Fruit fly (Drosophila melanogaster) whole organism: ENCODE data around the gene Npc2d.

Experiments
- CG8478 ChIP-seq: fragments of >200 bp; optimal IDR thresholded peaks from 2 replicates; lab custom pipeline; 2018; ENCODE audit warnings: inconsistent platforms
- Dll ChIP-seq: fragments of >200 bp; optimal IDR thresholded peaks from 2 replicates; lab custom pipeline; 2017
- EcR ChIP-seq, 2 experiments: fragments of >200 bp; optimal IDR thresholded peaks; 2 replicates each; lab custom pipeline; 2017; ENCODE audit warnings: missing biosample characterization in 2 of 2, missing genetic modification characterization in 2 of 2, missing genetic modification reagents in 2 of 2
- pan ChIP-seq: fragments of >200 bp; optimal IDR thresholded peaks from 2 replicates; lab custom pipeline; 2017
- psq ChIP-seq: fragments of >200 bp; optimal IDR thresholded peaks from 2 replicates; lab custom pipeline; 2017
- usp ChIP-seq: fragments of >200 bp; optimal IDR thresholded peaks from 2 replicates; lab custom pipeline; 2017; ENCODE audit warnings: missing biosample characterization, missing genetic modification characterization, mixed read lengths

The Npc2d gene

dm6 chr3R:10056647-10057046 is 764 bp upstream of the Npc2d start:
- TF ChIP-seq Dll (lab: Kevin White, UChicago) (no peak), psq (lab: Kevin White, UChicago) (no peak), pan (lab: Kevin White, UChicago) (no peak), CG8478 (lab: Kevin White, UChicago) (no peak), usp (GFP tag; lab: Kevin White, UChicago) (no peak), EcR (GFP tag; optimal IDR thresholded peaks at IDR 0.05; lab: Kevin White, UChicago) (no peak)

dm6 chr3R:10055004-10055403 is 879 bp downstream of the Npc2d start:
- TF ChIP-seq pan (lab: Kevin White, UChicago) (no peak), EcR (GFP tag; optimal IDR thresholded peaks at IDR 0.05; lab: Kevin White, UChicago) (no peak), usp (GFP tag; lab: Kevin White, UChicago) (no peak), psq (lab: Kevin White, UChicago) (no peak), Dll (lab: Kevin White, UChicago) (no peak), CG8478 (lab: Kevin White, UChicago) (no peak)

- TF ChIP-seq psq (lab: Kevin White, UChicago): no peak
- TF ChIP-seq usp (GFP tag; lab: Kevin White, UChicago): no peak
- no peak for TF ChIP-seq pan (lab: Kevin White, UChicago)
- TF ChIP-seq CG8478 (lab: Kevin White, UChicago): no peak
- TF ChIP-seq EcR (GFP tag; optimal IDR thresholded peaks at IDR 0.05; lab: Kevin White, UChicago): no peak
Measured at dm6 chr3R:10054278-10054975, 1.5 kb downstream of the Npc2d start.

DNA sequence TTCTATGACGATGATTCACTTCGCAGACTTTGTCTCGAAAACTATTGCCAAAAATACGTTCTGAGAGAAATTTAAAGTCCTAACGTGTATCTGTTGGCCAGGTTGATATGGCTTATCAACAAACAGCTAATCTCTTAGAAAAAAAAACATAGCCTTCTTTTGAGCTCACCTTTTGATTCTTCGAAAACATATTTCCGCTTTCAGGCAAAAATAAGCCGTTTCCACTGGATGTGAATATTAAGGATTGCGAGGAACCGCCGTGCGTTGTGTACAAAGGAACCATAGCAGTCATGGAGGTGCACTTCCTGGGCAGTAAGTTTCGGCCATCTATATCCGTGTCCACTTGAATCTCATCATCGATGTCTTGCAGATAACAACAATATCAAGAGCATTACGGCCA is 2.3 kb downstream of the Npc2d start:
- no peak for TF ChIP-seq psq (lab: Kevin White, UChicago)
- no peak for TF ChIP-seq EcR (GFP tag; optimal IDR thresholded peaks at IDR 0.05; lab: Kevin White, UChicago)
- TF ChIP-seq CG8478 (lab: Kevin White, UChicago): no peak
- TF ChIP-seq usp (GFP tag; lab: Kevin White, UChicago): no peak
- no peak for TF ChIP-seq pan (lab: Kevin White, UChicago)
- no peak for TF ChIP-seq Dll (lab: Kevin White, UChicago)

DNA sequence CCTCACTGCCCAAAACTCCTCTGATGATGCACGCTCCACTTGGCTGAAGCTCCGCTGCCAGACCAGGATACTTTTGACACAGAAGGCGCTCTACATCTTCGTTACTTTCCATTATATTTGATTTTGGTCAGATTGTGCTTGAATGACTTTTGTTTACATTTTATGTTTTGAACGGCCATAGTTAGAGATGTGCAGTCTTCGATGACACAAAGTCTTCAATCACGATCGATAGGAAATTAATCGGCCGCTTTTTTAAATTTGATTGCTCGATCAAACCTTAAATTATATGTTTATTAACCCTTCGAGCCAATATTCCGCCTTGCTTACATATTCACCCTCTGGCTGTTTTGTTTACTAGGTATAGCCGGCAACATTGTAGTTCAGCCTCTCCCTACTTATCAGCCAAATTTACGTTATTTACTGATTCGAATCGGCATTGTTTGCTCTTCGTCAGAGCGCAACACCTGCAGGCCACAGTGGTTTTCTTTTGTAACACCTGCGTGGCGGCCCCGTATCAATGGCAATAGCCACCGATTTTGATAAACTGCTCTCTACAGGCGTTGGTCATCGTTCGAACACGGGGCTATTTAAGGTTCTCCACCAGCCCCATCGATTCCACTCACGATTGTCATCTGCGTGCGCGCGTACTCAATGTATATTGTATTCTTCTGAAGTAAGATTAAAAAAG is 3.0 kb downstream of the Npc2d start, which contains the start of the genes Fancl and Npc2e:
Gene Fancl, minus strand, starts transcription at position 175 of the 688 bp plus-strand sequence.
Gene Npc2e, plus strand, starts transcription at position 638 of the 688 bp plus-strand sequence.
- no peak for TF ChIP-seq usp (GFP tag; lab: Kevin White, UChicago)

DNA sequence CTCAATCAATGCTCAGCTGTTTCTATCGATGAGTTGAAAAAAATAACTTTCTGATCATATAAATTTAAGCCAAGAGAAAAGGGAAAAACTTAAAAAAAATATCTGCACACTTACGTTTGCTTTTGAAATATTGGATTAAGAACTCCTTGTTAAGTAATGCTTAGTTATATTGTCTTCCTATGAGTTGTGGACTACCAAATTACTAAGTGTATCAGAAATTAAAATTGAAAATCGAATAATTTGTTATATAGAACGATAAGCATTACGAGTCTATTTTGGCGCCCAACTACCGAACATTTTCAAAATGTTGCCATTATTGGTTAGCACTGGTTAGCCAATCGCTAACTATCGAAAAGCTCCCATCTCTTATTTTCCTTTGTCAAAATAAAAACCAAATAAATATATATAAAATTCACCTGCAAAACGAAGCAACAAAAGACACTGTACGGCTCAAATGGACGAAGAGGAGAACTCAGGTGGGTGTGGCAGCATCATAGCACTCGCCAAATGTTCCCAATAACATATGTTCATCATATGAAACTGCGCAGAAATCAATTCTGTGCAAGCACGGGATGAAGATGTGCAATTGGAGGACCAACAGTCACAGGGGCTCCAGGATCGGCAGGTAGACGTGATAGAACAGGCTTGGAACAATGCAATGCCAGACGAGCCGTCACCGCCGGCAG is 6.9 kb downstream of the Npc2d start, which contains the start of gene ohgt:
Gene ohgt, plus strand, starts transcription at position 358 of the 686 bp plus-strand sequence.
- no peak for TF ChIP-seq usp (GFP tag; lab: Kevin White, UChicago)
- TF ChIP-seq psq (lab: Kevin White, UChicago): no peak
- no peak for TF ChIP-seq EcR (GFP tag; optimal IDR thresholded peaks at IDR 0.05; lab: Kevin White, UChicago)
- TF ChIP-seq CG8478 (lab: Kevin White, UChicago): no peak
- no peak for TF ChIP-seq Dll (lab: Kevin White, UChicago)
- no peak for TF ChIP-seq pan (lab: Kevin White, UChicago)

DNA sequence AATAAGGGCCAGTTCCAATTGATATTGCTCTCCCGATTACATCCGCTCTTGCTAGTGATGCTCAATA is 7.3 kb downstream of the Npc2d start, which contains the start of gene CG12811:
Gene CG12811, minus strand, starts transcription at position 23 of the 67 bp plus-strand sequence.
- TF ChIP-seq EcR (GFP tag; optimal IDR thresholded peaks at IDR 0.05; lab: Kevin White, UChicago) (no peak), pan (lab: Kevin White, UChicago) (no peak), Dll (lab: Kevin White, UChicago) (no peak), CG8478 (lab: Kevin White, UChicago) (no peak), psq (lab: Kevin White, UChicago) (no peak), usp (GFP tag; lab: Kevin White, UChicago) (no peak)

- TF ChIP-seq EcR (GFP tag; optimal IDR thresholded peaks at IDR 0.05; lab: Kevin White, UChicago) (no peak), usp (GFP tag; lab: Kevin White, UChicago) (no peak), CG8478 (lab: Kevin White, UChicago) (no peak), psq (lab: Kevin White, UChicago) (no peak), pan (lab: Kevin White, UChicago) (no peak), Dll (lab: Kevin White, UChicago) (no peak)
Measured at dm6 chr3R:10048035-10048774, 7.7 kb downstream of the Npc2d start.

- TF ChIP-seq pan (lab: Kevin White, UChicago) (no peak), CG8478 (lab: Kevin White, UChicago) (no peak), Dll (lab: Kevin White, UChicago) (no peak), psq (lab: Kevin White, UChicago) (no peak), usp (GFP tag; lab: Kevin White, UChicago) (no peak), EcR (GFP tag; optimal IDR thresholded peaks at IDR 0.05; lab: Kevin White, UChicago) (no peak)
Measured at dm6 chr3R:10045343-10045742, 10.5 kb downstream of the Npc2d start, which contains the start of the genes CG11722 and mtTFB2. TSS of gene CG11722 (minus strand) at chr3R:10045542. TSS of gene mtTFB2 (plus strand) at chr3R:10045574.

DNA sequence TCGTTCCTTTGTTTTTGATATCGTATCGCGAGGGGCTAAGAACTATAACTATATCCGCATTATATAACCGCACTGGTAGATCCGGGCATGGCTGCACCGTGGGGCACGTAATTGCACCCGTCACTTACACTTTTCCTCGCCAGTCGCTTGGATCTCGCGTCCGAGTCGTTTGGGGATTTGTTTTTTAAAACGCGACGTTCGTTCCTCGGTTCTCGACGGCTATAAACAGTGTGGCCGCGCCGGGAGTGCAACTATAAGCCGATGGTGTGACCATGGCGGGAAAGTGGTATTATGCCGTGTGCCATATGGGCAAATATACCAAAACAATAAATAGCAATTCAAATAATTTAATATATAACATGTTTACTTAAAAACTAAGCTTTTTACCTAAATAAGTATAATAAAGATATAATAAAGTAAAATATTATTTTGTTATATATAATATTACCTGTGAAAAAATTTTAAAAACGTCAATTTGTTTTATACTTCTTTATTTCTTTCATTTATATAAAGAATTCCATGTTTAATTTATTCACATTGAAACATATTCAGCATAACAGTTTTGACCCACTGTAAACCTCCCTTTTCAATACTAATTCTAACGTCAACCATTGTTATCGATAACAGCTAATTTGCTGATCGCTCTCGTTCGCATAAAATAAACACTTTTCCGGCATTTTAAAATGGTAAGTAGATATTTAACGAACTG is 13.1 kb downstream of the Npc2d start, which contains the start of the genes Mical and CG3909:
Gene Mical, minus strand, starts transcription at position 232 of the 709 bp plus-strand sequence.
Gene CG3909, plus strand, starts transcription at position 607 of the 709 bp plus-strand sequence.
- TF ChIP-seq CG8478 (lab: Kevin White, UChicago) (no peak), EcR (GFP tag; optimal IDR thresholded peaks at IDR 0.05; lab: Kevin White, UChicago) (no peak), Dll (lab: Kevin White, UChicago) (no peak), pan (lab: Kevin White, UChicago) (no peak), psq (lab: Kevin White, UChicago) (no peak), usp (GFP tag; lab: Kevin White, UChicago) (no peak)
